Fruit fly (Drosophila melanogaster) whole organism, prepupa: Measurements from ENCODE around the gene His4r.

ENCODE experiments used
- CG6854 ChIP-seq: fragments of 200-800 bp; sonication (Bioruptor generic); optimal IDR thresholded peaks from 2 replicates; lab custom pipeline; 2017; ENCODE audit warnings: missing biosample characterization, mild to moderate bottlenecking, missing genetic modification characterization
- Ets21C ChIP-seq: fragments of 200-800 bp; sonication (Bioruptor generic); optimal IDR thresholded peaks from 3 replicates; lab custom pipeline; 2016; ENCODE audit warnings: missing biosample characterization, missing genetic modification characterization
- Sox102F ChIP-seq: fragments of 200-800 bp; sonication (Bioruptor generic); optimal IDR thresholded peaks from 2 replicates; lab custom pipeline; 2016; ENCODE audit warnings: missing biosample characterization, mild to moderate bottlenecking, missing genetic modification characterization
- achi ChIP-seq: fragments of 200-800 bp; sonication (Bioruptor generic); optimal IDR thresholded peaks from 3 replicates; lab custom pipeline; 2016; ENCODE audit warnings: missing biosample characterization, missing genetic modification characterization
- acj6 ChIP-seq: fragments of 200-800 bp; sonication (Bioruptor generic); optimal IDR thresholded peaks from 3 replicates; lab custom pipeline; 2016; ENCODE audit warnings: missing biosample characterization, missing genetic modification characterization
- cyc ChIP-seq: fragments of 200-800 bp; sonication (Bioruptor generic); optimal IDR thresholded peaks from 3 replicates; lab custom pipeline; 2016; ENCODE audit warnings: missing biosample characterization, missing genetic modification characterization
- fkh ChIP-seq: fragments of 200-800 bp; sonication (Bioruptor generic); optimal IDR thresholded peaks from 3 replicates; lab custom pipeline; 2017; ENCODE audit warnings: missing biosample characterization, mild to moderate bottlenecking, missing genetic modification characterization, moderate library complexity
- topi ChIP-seq: fragments of 200-800 bp; sonication (Bioruptor generic); optimal IDR thresholded peaks from 3 replicates; lab custom pipeline; 2016; ENCODE audit warnings: missing biosample characterization, missing genetic modification characterization

The His4r gene

DNA sequence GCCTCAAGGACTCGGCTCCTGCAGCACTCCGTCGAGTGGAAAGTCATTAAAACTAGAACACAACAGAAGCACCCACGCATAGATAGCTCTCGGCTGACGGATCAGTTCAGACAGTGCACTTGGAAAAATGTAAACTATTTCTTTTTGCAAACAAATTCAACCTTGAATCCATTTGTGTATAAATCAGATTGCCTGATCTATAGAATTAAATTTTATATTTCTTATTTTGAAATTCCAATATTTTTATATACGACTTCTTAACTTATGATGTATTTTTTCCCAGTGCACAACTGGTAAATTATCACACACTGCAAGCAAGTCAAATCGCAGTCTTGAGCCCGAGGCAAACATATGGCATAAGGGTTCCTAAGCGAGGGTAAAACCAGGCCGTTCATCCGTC is 49.2 kb downstream of the His4r start (continued):
- TF ChIP-seq topi (GFP tag; lab: Kevin White, UChicago) (peak; percentile 77), achi (GFP tag; lab: Kevin White, UChicago) (peak; percentile 57), cyc (peak; percentile 50), Sox102F (GFP tag; lab: Kevin White, UChicago) (peak; percentile 69), fkh (GFP tag; lab: Kevin White, UChicago) (peak; percentile 19), acj6 (GFP tag; lab: Kevin White, UChicago) (peak; percentile 49), Ets21C (GFP tag; lab: Kevin White, UChicago) (peak; percentile 8), CG6854 (GFP tag; lab: Kevin White, UChicago) (no peak)
